Fruit fly (Drosophila melanogaster) whole organism, adult: ENCODE data around the gene NimB2.

ENCODE experiments used
- CG11617 ChIP-seq: fragments of 200-800 bp; sonication (Bioruptor generic); optimal IDR thresholded peaks from 2 replicates; lab custom pipeline; 2017; ENCODE audit warnings: mild to moderate bottlenecking, missing biosample characterization, missing genetic modification reagents, missing genetic modification characterization
- CG12768 ChIP-seq: fragments of 200-800 bp; sonication (Bioruptor generic); optimal IDR thresholded peaks from 2 replicates; lab custom pipeline; 2017; ENCODE audit warnings: missing biosample characterization, missing genetic modification characterization, mild to moderate bottlenecking, moderate library complexity, missing genetic modification reagents
- CG14711 ChIP-seq: fragments of 200-800 bp; sonication (Bioruptor generic); optimal IDR thresholded peaks from 2 replicates; lab custom pipeline; 2018; ENCODE audit warnings: missing biosample characterization, mild to moderate bottlenecking, missing genetic modification characterization, moderate library complexity
- CG1620 ChIP-seq: fragments of 200-800 bp; sonication (Bioruptor generic); optimal IDR thresholded peaks from 2 replicates; lab custom pipeline; 2016; ENCODE audit warnings: missing biosample characterization, missing genetic modification characterization
- CG33017 ChIP-seq: fragments of 200-800 bp; sonication (Bioruptor generic); optimal IDR thresholded peaks from 2 replicates; lab custom pipeline; 2018; ENCODE audit warnings: missing biosample characterization, mild to moderate bottlenecking, missing genetic modification characterization, moderate library complexity
- CG5204 ChIP-seq: fragments of 200-800 bp; sonication (Bioruptor generic); optimal IDR thresholded peaks from 2 replicates; lab custom pipeline; 2016; ENCODE audit warnings: missing biosample characterization, missing genetic modification characterization
- CG7045 ChIP-seq: fragments of 200-800 bp; sonication (Bioruptor generic); optimal IDR thresholded peaks from 2 replicates; lab custom pipeline; 2017; ENCODE audit warnings: missing biosample characterization, mild to moderate bottlenecking, missing genetic modification characterization
- CG7101 ChIP-seq: fragments of 200-800 bp; sonication (Bioruptor generic); optimal IDR thresholded peaks from 2 replicates; lab custom pipeline; 2018; ENCODE audit warnings: missing biosample characterization, mild to moderate bottlenecking, missing genetic modification characterization, moderate library complexity
- Clk ChIP-seq: fragments of 200-800 bp; sonication (Bioruptor generic); optimal IDR thresholded peaks from 2 replicates; lab custom pipeline; 2017; ENCODE audit warnings: missing biosample characterization, missing genetic modification characterization
- Crg-1 ChIP-seq: fragments of 200-800 bp; sonication (Bioruptor generic); optimal IDR thresholded peaks from 2 replicates; lab custom pipeline; 2016; ENCODE audit warnings: missing biosample characterization, missing genetic modification characterization
- Hr96 ChIP-seq: fragments of 200-800 bp; sonication (Bioruptor generic); optimal IDR thresholded peaks from 2 replicates; lab custom pipeline; 2016; ENCODE audit warnings: missing biosample characterization, missing genetic modification characterization
- Mnt ChIP-seq: fragments of 200-800 bp; sonication (Bioruptor generic); optimal IDR thresholded peaks from 2 replicates; lab custom pipeline; 2016; ENCODE audit warnings: missing biosample characterization, mild to moderate bottlenecking, missing genetic modification characterization
- bab1 ChIP-seq: fragments of 200-800 bp; sonication (Bioruptor generic); optimal IDR thresholded peaks from 3 replicates; lab custom pipeline; 2019; ENCODE audit warnings: missing biosample characterization, mild to moderate bottlenecking, missing genetic modification characterization, moderate library complexity
- cic ChIP-seq: fragments of 200-800 bp; sonication (Bioruptor generic); optimal IDR thresholded peaks from 2 replicates; lab custom pipeline; 2017; ENCODE audit warnings: missing biosample characterization, mild to moderate bottlenecking, missing genetic modification characterization, moderate library complexity
- cnc ChIP-seq, 2 experiments: fragments of >200 bp; optimal IDR thresholded peaks; 2 replicates each; lab custom pipeline; 2017
- kay ChIP-seq: fragments of 200-800 bp; sonication (Bioruptor generic); peaks from one replicate; lab custom pipeline; 2016; ENCODE audit warnings: missing biosample characterization, missing genetic modification characterization, borderline replicate concordance
- ovo ChIP-seq: fragments of 200-800 bp; sonication (Bioruptor generic); optimal IDR thresholded peaks from 2 replicates; lab custom pipeline; 2016; ENCODE audit warnings: missing biosample characterization, missing genetic modification characterization
- pad ChIP-seq: fragments of 200-800 bp; sonication (Bioruptor generic); optimal IDR thresholded peaks from 3 replicates; lab custom pipeline; 2017; ENCODE audit warnings: missing biosample characterization, missing genetic modification characterization, mild to moderate bottlenecking, moderate library complexity, missing genetic modification reagents
- tj ChIP-seq: fragments of 200-800 bp; sonication (Bioruptor generic); optimal IDR thresholded peaks from 3 replicates; lab custom pipeline; 2017; ENCODE audit warnings: missing biosample characterization, mild to moderate bottlenecking, missing genetic modification characterization, moderate library complexity
- toe ChIP-seq: fragments of 200-800 bp; sonication (Bioruptor generic); optimal IDR thresholded peaks from 2 replicates; lab custom pipeline; 2016; ENCODE audit warnings: missing biosample characterization, missing genetic modification characterization

Gene NimB2

DNA sequence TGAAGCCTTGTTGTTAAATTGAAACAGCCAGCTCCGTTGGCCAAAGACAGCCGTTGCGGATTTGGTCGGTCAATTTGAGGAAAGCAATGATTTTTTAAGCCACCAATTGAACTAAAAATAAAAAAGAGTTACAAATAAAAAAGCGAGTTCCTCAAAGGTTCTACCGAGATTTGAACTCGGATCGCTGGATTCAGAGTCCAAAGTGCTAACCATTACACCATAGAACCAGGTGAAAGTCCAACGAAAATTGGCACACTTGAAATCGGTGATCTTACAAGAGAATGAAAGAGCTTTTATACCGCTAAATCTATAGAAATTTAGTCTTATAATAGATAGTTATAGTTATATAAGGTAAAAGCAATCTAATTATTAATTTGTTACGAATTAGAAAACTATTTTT, 43.6 kb upstream of the NimB2 start:
- no peak for TF ChIP-seq ovo (GFP tag; lab: Kevin White, UChicago)
- no peak for TF ChIP-seq CG5204 (GFP tag; lab: Kevin White, UChicago)
- TF ChIP-seq Clk (GFP tag; lab: Kevin White, UChicago) = no peak
- TF ChIP-seq kay (GFP tag; lab: Kevin White, UChicago) = peak; percentile 84
- TF ChIP-seq CG12768 (GFP tag; lab: Kevin White, UChicago) = peak; percentile 29
- TF ChIP-seq toe (GFP tag; lab: Kevin White, UChicago) = no peak
- no peak for TF ChIP-seq CG33017 (tag; lab: Kevin White, UChicago)
- no peak for TF ChIP-seq CG7101
- TF ChIP-seq tj = no peak
- no peak for TF ChIP-seq CG11617 (GFP tag; lab: Kevin White, UChicago)
- TF ChIP-seq cnc (optimal IDR thresholded peaks at IDR 0.05; lab: Kevin White, UChicago) = no peak
- TF ChIP-seq pad (GFP tag; lab: Kevin White, UChicago) = no peak
- TF ChIP-seq cic (GFP tag; lab: Kevin White, UChicago) = no peak

DNA sequence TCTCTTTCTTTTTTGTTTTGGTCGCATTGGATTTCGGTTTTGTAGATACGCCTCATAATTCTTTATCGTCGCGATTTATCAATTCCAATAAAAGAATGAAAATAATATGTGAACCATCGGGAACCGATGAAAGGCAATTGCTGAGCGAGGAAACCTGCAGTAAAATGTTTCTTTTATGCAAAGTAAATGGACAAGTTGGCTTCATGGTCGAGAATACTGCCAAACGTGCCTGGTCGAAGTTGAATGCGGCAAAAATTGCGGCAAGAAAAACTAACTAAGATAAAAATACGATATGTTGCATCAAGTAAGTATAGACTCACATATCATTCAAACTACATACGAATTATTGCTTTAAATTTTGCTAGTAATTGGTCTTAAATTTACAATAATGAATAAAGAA, 41.0 kb upstream of the NimB2 start, which contains the start of gene CG42692:
CG42692 (plus strand) TSS at position 301 of the 400 bp plus-strand sequence.
- TF ChIP-seq ovo (GFP tag; lab: Kevin White, UChicago) = no peak
- TF ChIP-seq kay (GFP tag; lab: Kevin White, UChicago) = peak; percentile 40

DNA sequence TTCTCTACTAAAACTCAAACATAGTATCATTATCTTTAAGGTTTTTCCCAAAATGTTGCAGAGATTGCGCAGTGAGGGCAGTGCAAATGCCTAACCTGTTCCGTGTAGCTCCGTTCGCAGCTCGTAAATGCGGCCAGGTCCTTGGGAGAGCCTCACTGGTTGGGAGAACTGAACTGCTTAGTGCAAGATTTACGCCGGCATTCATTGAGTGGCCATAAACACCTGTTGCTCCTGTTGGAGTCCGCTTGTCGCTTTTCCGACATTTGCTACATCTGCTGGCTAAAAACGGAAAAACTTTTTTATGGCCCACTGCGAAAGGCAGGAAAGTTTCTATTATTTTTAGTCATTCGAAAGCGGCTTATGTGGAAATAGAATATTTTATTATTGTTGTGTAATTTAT, 35.1 kb upstream of the NimB2 start:
- no peak for TF ChIP-seq tj
- no peak for TF ChIP-seq Hr96 (GFP tag; lab: Kevin White, UChicago)
- no peak for TF ChIP-seq CG7101
- TF ChIP-seq cic (GFP tag; lab: Kevin White, UChicago) = no peak

DNA sequence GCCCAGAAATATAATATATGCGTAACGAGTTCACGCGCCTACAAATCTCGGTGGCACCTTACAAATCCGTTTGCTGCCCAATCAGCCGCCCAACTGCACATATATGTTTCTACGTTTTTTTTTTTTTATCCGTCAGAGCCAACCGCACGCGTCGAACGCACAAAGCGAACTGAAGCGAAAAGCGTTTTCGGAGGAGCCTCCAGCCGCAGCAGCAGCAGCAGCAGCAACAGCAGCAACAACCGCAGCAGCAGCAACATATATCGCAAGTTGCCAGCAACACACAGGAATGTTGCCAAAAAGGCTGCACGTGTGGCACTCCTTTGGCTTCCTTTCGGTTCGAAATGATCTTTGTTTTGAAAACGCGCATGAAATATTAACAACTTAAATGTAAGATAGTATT, 34.3 kb upstream of the NimB2 start, which contains the start of gene rk:
rk (minus strand) TSS at position 171 of the 400 bp plus-strand sequence.
- TF ChIP-seq bab1 (no peak), CG7045 (no peak), Mnt (no peak), tj (no peak), CG12768 (GFP tag; lab: Kevin White, UChicago) (no peak), CG11617 (GFP tag; lab: Kevin White, UChicago) (no peak)

DNA sequence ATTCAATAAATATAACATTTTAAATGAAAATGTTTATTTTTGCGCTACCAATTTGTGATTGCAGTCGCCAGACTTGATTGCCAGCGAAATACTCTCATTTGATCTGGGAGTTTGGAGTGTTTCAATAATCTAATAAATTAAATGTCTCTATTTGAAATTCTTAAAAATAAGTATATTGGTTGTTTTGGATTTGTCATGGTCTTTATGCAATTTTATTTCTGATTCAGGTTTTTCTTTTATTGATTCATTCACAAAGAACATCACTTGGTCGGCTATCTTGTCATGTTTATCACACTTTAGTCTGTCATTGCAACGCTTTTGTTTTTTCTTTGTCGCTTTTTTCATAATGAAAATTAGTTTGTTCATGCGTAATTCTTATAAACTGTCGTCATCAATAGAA, 32.1 kb upstream of the NimB2 start:
- TF ChIP-seq CG11617 (GFP tag; lab: Kevin White, UChicago) (no peak), pad (GFP tag; lab: Kevin White, UChicago) (no peak), toe (GFP tag; lab: Kevin White, UChicago) (no peak)

DNA sequence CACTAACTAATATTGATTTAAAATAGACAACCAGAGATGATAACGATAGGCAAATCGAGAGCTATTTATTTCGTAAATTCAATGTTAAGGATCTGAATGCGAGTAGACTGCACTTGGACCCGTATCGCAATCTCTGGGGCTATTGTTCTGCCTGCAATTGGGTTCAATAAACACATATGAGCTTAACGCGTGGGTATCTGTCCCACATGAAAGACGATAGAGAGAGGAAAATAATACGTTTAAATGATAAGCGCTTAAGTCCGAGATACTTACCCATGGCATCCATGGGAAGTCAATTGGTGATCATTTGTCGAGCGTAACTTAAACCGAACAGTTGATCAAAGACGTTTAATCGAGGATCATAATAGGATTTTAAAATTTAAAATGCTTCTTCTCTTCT, 13.0 kb upstream of the NimB2 start, which contains the start of gene NimC2:
NimC2 (plus strand) TSS at position 301 of the 400 bp plus-strand sequence.
- TF ChIP-seq CG33017 (tag; lab: Kevin White, UChicago) (no peak), Crg-1 (no peak), Hr96 (GFP tag; lab: Kevin White, UChicago) (no peak), CG14711 (tag; lab: Kevin White, UChicago) (no peak), toe (GFP tag; lab: Kevin White, UChicago) (no peak), kay (GFP tag; lab: Kevin White, UChicago) (no peak)

DNA sequence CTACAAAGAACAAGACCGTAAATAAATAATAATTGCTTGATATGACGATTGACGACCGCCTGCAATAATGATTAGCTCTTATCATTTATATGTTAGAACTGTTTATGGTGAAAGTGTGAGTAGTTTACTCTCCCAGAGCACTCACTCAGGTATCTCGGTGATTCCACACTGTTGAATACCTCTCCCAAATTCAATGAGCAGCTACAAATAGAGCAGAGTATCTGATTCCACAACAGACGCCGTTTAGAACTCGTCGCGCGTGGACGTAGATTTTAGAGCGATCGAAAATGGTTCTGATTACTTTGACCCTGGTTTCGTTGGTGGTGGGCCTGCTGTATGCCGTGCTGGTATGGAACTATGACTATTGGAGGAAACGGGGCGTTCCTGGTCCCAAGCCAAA, 10.3 kb upstream of the NimB2 start, which contains the start of gene Cyp28a5:
Cyp28a5 (plus strand) TSS at position 230 of the 400 bp plus-strand sequence.
- TF ChIP-seq ovo (GFP tag; lab: Kevin White, UChicago) (no peak), CG12768 (GFP tag; lab: Kevin White, UChicago) (no peak), CG5204 (GFP tag; lab: Kevin White, UChicago) (no peak), Crg-1 (no peak), kay (GFP tag; lab: Kevin White, UChicago) (peak; percentile 59), Clk (GFP tag; lab: Kevin White, UChicago) (no peak), tj (no peak), Mnt (peak; percentile 18), CG11617 (GFP tag; lab: Kevin White, UChicago) (no peak), toe (GFP tag; lab: Kevin White, UChicago) (no peak), CG14711 (tag; lab: Kevin White, UChicago) (no peak), Hr96 (GFP tag; lab: Kevin White, UChicago) (peak; percentile 9), CG7045 (no peak), cic (GFP tag; lab: Kevin White, UChicago) (peak; percentile 33), CG33017 (tag; lab: Kevin White, UChicago) (no peak), bab1 (no peak)

DNA sequence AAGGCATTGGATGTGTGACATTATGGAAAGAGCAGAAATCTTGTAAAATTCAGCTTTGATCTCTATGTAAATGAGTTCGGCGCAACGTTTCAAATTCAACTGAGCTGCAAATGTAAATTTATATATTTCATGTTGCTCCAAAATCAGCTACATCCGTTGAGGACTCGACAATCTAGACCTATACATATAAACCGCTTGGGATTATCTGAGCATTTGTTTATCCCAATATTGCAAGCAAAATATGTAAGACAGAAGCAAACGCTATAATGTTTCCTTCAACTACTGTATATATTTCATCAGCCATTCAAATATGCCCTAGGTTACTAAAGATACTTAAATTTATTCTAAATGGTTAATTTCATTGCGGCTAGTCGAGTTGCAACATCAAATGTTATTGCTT, 9.9 kb upstream of the NimB2 start, which contains the start of gene NimC1:
NimC1 (minus strand) TSS at position 101 of the 400 bp plus-strand sequence.
- TF ChIP-seq CG1620 (GFP tag; lab: Kevin White, UChicago) = no peak
- TF ChIP-seq cnc (optimal IDR thresholded peaks at IDR 0.05; lab: Kevin White, UChicago) = no peak
- no peak for TF ChIP-seq Clk (GFP tag; lab: Kevin White, UChicago)
- no peak for TF ChIP-seq CG14711 (tag; lab: Kevin White, UChicago)
- no peak for TF ChIP-seq bab1
